Worm (Caenorhabditis elegans): ENCODE data around the gene R06B10.7.

R06B10.7 gene

DNA sequence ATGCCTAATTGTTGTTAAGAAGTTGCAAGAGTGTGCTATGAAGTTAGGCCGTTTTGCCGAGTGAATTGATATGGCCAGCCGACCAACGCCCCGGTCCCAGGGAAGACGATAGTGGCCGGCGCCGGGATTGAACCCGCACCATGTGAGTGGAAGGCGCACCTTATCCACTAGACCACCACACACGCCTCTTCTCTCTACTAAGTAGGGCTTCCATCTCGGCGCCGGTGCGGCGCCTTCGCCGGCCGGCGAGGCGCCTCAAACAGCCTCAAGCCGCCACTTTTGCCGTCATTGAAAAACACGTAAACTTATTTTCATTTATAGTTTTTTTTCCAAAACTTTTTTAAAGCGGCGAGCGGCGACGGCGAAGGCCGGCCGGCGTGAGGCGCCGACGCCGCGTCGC is 22.3 kb downstream of the R06B10.7 start:
- TF ChIP-seq nfya-1 (tag; optimal IDR thresholded peaks at IDR 0.05) (no peak), eyg-1 (tag; optimal IDR thresholded peaks at IDR 0.05) (no peak), sdc-2 (tag; optimal IDR thresholded peaks at IDR 0.05) (no peak), K02D7.2 (tag; optimal IDR thresholded peaks at IDR 0.05) (no peak)

DNA sequence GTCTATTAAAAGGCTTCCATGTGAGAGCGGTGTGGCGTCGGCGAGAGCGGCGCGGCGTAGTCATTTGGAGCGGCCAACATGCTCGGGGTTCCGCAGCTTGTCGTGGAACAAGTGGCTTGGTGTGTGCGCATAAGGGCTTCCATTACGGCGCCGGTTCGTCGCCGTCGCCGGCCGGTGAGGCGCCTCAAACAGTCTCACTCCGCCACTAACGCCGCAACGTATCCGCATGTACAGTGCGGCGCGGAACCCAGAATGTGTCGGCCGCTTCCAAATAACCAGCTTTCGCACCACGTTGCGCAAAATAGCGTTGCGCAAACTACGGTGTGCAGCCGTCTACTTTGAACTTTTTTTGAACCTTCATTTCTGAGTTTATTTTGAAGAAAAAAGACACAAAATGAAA is 30.3 kb downstream of the R06B10.7 start:
- TF ChIP-seq nhr-11 (tag; optimal IDR thresholded peaks at IDR 0.05): no peak
- TF ChIP-seq ceh-31 (tag; optimal IDR thresholded peaks at IDR 0.05): no peak
- no peak for TF ChIP-seq ceh-48 (tag; optimal IDR thresholded peaks at IDR 0.05)
- peak; percentile 27 for TF ChIP-seq mec-3 (tag; optimal IDR thresholded peaks at IDR 0.05; ENCODE audit: borderline replicate concordance)
- TF ChIP-seq fkh-6 (tag; optimal IDR thresholded peaks at IDR 0.05): no peak
- no peak for TF ChIP-seq sox-2 (GFP tag; IDR thresholded peaks at IDR 0.05)
- TF ChIP-seq unc-86 (tag; optimal IDR thresholded peaks at IDR 0.05): no peak

ce11 chrIII:966259-966658 is 34.9 kb downstream of the R06B10.7 start:
- no peak for TF ChIP-seq sox-2 (GFP tag; IDR thresholded peaks at IDR 0.05)
- TF ChIP-seq ceh-22 (tag; optimal IDR thresholded peaks at IDR 0.05): no peak
- no peak for TF ChIP-seq dmd-4 (tag; optimal IDR thresholded peaks at IDR 0.05; ENCODE audit: borderline replicate concordance)
- no peak for TF ChIP-seq rnt-1 (tag; optimal IDR thresholded peaks at IDR 0.05)
- TF ChIP-seq sox-4 (tag; optimal IDR thresholded peaks at IDR 0.05): no peak
- TF ChIP-seq unc-3 (GFP tag; conservative IDR thresholded peaks at IDR 0.05): no peak
- no peak for TF ChIP-seq unc-3 (tag; optimal IDR thresholded peaks at IDR 0.05)
- no peak for TF ChIP-seq pha-4 (tag; optimal IDR thresholded peaks at IDR 0.05)
- no peak for TF ChIP-seq pax-1 (tag; optimal IDR thresholded peaks at IDR 0.05)
- no peak for TF ChIP-seq eyg-1 (tag; optimal IDR thresholded peaks at IDR 0.05)
- TF ChIP-seq ceh-14 (tag; optimal IDR thresholded peaks at IDR 0.05): no peak
- TF ChIP-seq ceh-34 (tag; optimal IDR thresholded peaks at IDR 0.05): no peak

DNA sequence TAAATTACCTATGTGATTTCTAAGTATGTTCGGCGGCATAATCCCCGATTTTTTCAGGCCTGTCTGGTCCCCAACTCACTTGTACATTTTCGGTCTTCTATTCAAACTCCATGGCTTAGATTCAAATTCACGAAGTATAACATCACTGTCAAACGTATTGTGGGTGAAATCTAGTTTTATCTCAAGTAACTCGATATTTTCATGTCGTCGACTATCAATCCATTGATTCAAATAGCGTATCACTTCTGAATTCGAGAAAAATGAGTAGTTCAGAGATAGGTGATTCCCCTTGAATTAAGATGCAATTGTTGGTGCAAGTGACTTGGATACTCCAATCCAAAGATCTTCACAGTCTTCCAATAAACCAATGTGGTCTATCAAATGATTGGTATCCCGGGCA is 36.6 kb downstream of the R06B10.7 start:
- TF ChIP-seq pqm-1 (tag; optimal IDR thresholded peaks at IDR 0.05): no peak

ce11 chrIII:961948-962347 is 39.2 kb downstream of the R06B10.7 start, which contains the start of gene fbxa-51:
Gene fbxa-51 (plus strand): TSS chrIII:962269.
- TF ChIP-seq ceh-22 (tag; optimal IDR thresholded peaks at IDR 0.05) (no peak), elt-4 (tag; optimal IDR thresholded peaks at IDR 0.05) (no peak), che-1 (tag; optimal IDR thresholded peaks at IDR 0.05) (no peak), pros-1 (tag; optimal IDR thresholded peaks at IDR 0.05) (no peak), K02D7.2 (tag; optimal IDR thresholded peaks at IDR 0.05) (no peak), ceh-45 (GFP tag; IDR thresholded peaks at IDR 0.05) (no peak), ttx-3 (tag; optimal IDR thresholded peaks at IDR 0.05) (no peak)

- no peak for TF ChIP-seq ceh-2 (tag; optimal IDR thresholded peaks at IDR 0.05)
- TF ChIP-seq gmeb-2 (tag; optimal IDR thresholded peaks at IDR 0.05): no peak
- TF ChIP-seq unc-55 (GFP tag; optimal IDR thresholded peaks at IDR 0.05): no peak
- TF ChIP-seq sox-2 (GFP tag; IDR thresholded peaks at IDR 0.05): no peak
- TF ChIP-seq zip-5 (tag; optimal IDR thresholded peaks at IDR 0.05): no peak
- TF ChIP-seq pag-3 (tag; optimal IDR thresholded peaks at IDR 0.05; ENCODE audit: borderline replicate concordance): no peak
- no peak for TF ChIP-seq ceh-9 (tag; optimal IDR thresholded peaks at IDR 0.05)
- TF ChIP-seq ceh-34 (tag; optimal IDR thresholded peaks at IDR 0.05): no peak
- TF ChIP-seq unc-86 (tag; optimal IDR thresholded peaks at IDR 0.05): no peak
Measured at ce11 chrIII:955981-956380, 45.2 kb downstream of the R06B10.7 start, which contains the start of gene fbxa-54. Gene fbxa-54 (plus strand): TSS chrIII:956334.
